Worm (Caenorhabditis elegans) whole organism, L4 larva: ENCODE results near the gene otpl-8.

Experiments
- D1046.2 ChIP-seq: fragments of 200-800 bp; sonication (Bioruptor generic); IDR thresholded peaks from 2 replicates; pipeline ENCODE4 v1.3.6; 2022; ENCODE audit warnings: missing genetic modification characterization, missing compliant biosample characterization
- F10B5.3 ChIP-seq: sonication (generic microtip); optimal IDR thresholded peaks from 2 replicates; lab custom pipeline; 2016; ENCODE audit warnings: mild to moderate bottlenecking, missing genetic modification characterization, missing compliant biosample characterization
- F49E8.2 ChIP-seq: sonication (generic microtip); optimal IDR thresholded peaks from 2 replicates; lab custom pipeline; 2016; ENCODE audit warnings: missing compliant biosample characterization, mild to moderate bottlenecking, missing genetic modification characterization, borderline replicate concordance
- R02D3.7 ChIP-seq: fragments of 150-350 bp; sonication (generic microtip); optimal IDR thresholded peaks from 3 replicates; lab custom pipeline; 2014; ENCODE audit warnings: missing biosample characterization, missing genetic modification characterization
- ZK337.2 ChIP-seq: fragments of 200-800 bp; sonication (Bioruptor generic); IDR thresholded peaks from 2 replicates; pipeline ENCODE4 v1.3.6; 2022; ENCODE audit warnings: missing genetic modification reagents, missing genetic modification characterization, missing compliant biosample characterization
- ZK546.5 ChIP-seq, 2 experiments: sonication (generic microtip); optimal IDR thresholded peaks; 2 replicates each; lab custom pipeline; 2017; ENCODE audit warnings: missing biosample characterization in 2 of 2, missing genetic modification characterization in 2 of 2
- aly-2 ChIP-seq: sonication (generic microtip); optimal IDR thresholded peaks from 2 replicates; lab custom pipeline; 2018; ENCODE audit warnings: missing biosample characterization, missing genetic modification characterization
- ceh-32 ChIP-seq: sonication (generic microtip); optimal IDR thresholded peaks from 2 replicates; lab custom pipeline; 2016; ENCODE audit warnings: mild to moderate bottlenecking, missing genetic modification characterization, missing compliant biosample characterization; ENCODE audit not compliant: poor library complexity
- ceh-82 ChIP-seq: sonication (generic microtip); optimal IDR thresholded peaks from 2 replicates; lab custom pipeline; 2017; ENCODE audit warnings: missing biosample characterization, missing genetic modification characterization
- ces-1 ChIP-seq: fragments of 150-350 bp; sonication (generic microtip); optimal IDR thresholded peaks from 4 replicates; lab custom pipeline; 2014; ENCODE audit warnings: missing biosample characterization, missing genetic modification reagents, missing genetic modification characterization
- daf-19 ChIP-seq: fragments of 200-800 bp; sonication (Bioruptor generic); conservative IDR thresholded peaks from 2 replicates; pipeline ENCODE4 v1.3.6; 2022; ENCODE audit warnings: missing genetic modification characterization, missing compliant biosample characterization
- dmd-8 ChIP-seq: fragments of 200-800 bp; sonication (Bioruptor generic); IDR thresholded peaks from 2 replicates; pipeline ENCODE4 v1.3.6; 2022; ENCODE audit warnings: missing genetic modification characterization, missing compliant biosample characterization
- dmd-9 ChIP-seq: fragments of 200-800 bp; sonication (Bioruptor generic); IDR thresholded peaks from 2 replicates; pipeline ENCODE4 v1.3.6; 2022; ENCODE audit warnings: missing genetic modification reagents, missing genetic modification characterization, missing compliant biosample characterization
- fkh-10 ChIP-seq: fragments of 150-350 bp; optimal IDR thresholded peaks from 2 replicates; lab custom pipeline; 2014; ENCODE audit warnings: missing biosample characterization, missing genetic modification reagents, missing genetic modification characterization
- fos-1 ChIP-seq: fragments of 150-350 bp; optimal IDR thresholded peaks from 2 replicates; lab custom pipeline; 2014; ENCODE audit warnings: missing biosample characterization, missing genetic modification characterization
- gei-8 ChIP-seq: fragments of 200-800 bp; sonication (Bioruptor generic); optimal IDR thresholded peaks from 2 replicates; lab custom pipeline; 2018; ENCODE audit warnings: mild to moderate bottlenecking, missing genetic modification characterization, missing compliant biosample characterization
- hif-1 ChIP-seq, 2 experiments: sonication (generic microtip); optimal IDR thresholded peaks; 2 replicates each; lab custom pipeline; 2016 to 2017; ENCODE audit warnings: missing compliant biosample characterization in 2 of 2, missing genetic modification characterization in 2 of 2, missing genetic modification reagents in 2 of 2, missing genotype in 2 of 2, mild to moderate bottlenecking in 1 of 2
- hmg-1.1 ChIP-seq: fragments of 200-800 bp; sonication (Bioruptor generic); IDR thresholded peaks from 2 replicates; pipeline ENCODE4 v1.3.6; 2022; ENCODE audit warnings: missing genetic modification reagents, missing genetic modification characterization, missing compliant biosample characterization
- jun-1 ChIP-seq: fragments of 150-350 bp; optimal IDR thresholded peaks from 2 replicates; lab custom pipeline; 2014; ENCODE audit warnings: missing biosample characterization, missing genetic modification reagents, missing genetic modification characterization
- lin-15B ChIP-seq: fragments of 150-350 bp; sonication (generic microtip); optimal IDR thresholded peaks from 3 replicates; lab custom pipeline; 2014; ENCODE audit warnings: missing biosample characterization, missing genetic modification characterization
- lin-29 ChIP-seq: fragments of 200-800 bp; sonication (Bioruptor generic); IDR thresholded peaks from 2 replicates; pipeline ENCODE4 v1.3.6; 2022; ENCODE audit warnings: missing genetic modification reagents, missing genetic modification characterization, missing compliant biosample characterization
- lin-38 ChIP-seq: fragments of 200-800 bp; sonication (Bioruptor generic); IDR thresholded peaks from 2 replicates; pipeline ENCODE4 v1.3.6; 2022; ENCODE audit warnings: missing genetic modification reagents, missing genetic modification characterization, missing compliant biosample characterization
- lsy-2 ChIP-seq, 2 experiments: fragments of 150-350 bp in 1 of 2; sonication (generic microtip) in 1 of 2; optimal IDR thresholded peaks; 2 replicates each; lab custom pipeline; 2014 to 2017; ENCODE audit warnings: missing biosample characterization in 2 of 2, missing genetic modification characterization in 2 of 2
- madf-5 ChIP-seq, 2 experiments: fragments of 200-800 bp; sonication (Bioruptor generic); IDR thresholded peaks; 2 replicates each; pipeline ENCODE4 v1.3.6; 2022; ENCODE audit warnings: missing compliant biosample characterization in 2 of 2, missing genetic modification characterization in 2 of 2
- mes-2 ChIP-seq: sonication (generic microtip); optimal IDR thresholded peaks from 2 replicates; lab custom pipeline; 2016; ENCODE audit warnings: missing genotype, mild to moderate bottlenecking, missing genetic modification characterization, missing compliant biosample characterization; ENCODE audit not compliant: poor library complexity, severe bottlenecking
- nhr-10 ChIP-seq: fragments of 150-350 bp; optimal IDR thresholded peaks from 2 replicates; lab custom pipeline; 2014; ENCODE audit warnings: missing biosample characterization, missing genetic modification characterization
- nhr-102 ChIP-seq: sonication (generic microtip); optimal IDR thresholded peaks from 2 replicates; lab custom pipeline; 2016; ENCODE audit warnings: mild to moderate bottlenecking, missing genetic modification characterization, moderate library complexity, missing compliant biosample characterization
- nhr-111 ChIP-seq: fragments of 200-800 bp; sonication (Bioruptor generic); optimal IDR thresholded peaks from 2 replicates; lab custom pipeline; 2018; ENCODE audit warnings: mild to moderate bottlenecking, missing genetic modification characterization, missing compliant biosample characterization
- nhr-237 ChIP-seq: sonication (generic microtip); optimal IDR thresholded peaks from 2 replicates; lab custom pipeline; 2017; ENCODE audit warnings: missing biosample characterization, missing genetic modification characterization
- nhr-28 ChIP-seq: fragments of 150-350 bp; optimal IDR thresholded peaks from 2 replicates; lab custom pipeline; 2014; ENCODE audit warnings: missing biosample characterization, missing genetic modification characterization
- pha-4 ChIP-seq, 2 experiments: fragments of 150-350 bp in 1 of 2; fragments of 200-800 bp in 1 of 2; sonication (Bioruptor generic) in 1 of 2; IDR thresholded peaks in 1 of 2; optimal IDR thresholded peaks in 1 of 2; 2 replicates each; pipeline versions ENCODE4 v1.3.6 to Lab custom; 2014 to 2022; ENCODE audit warnings: missing genetic modification characterization in 2 of 2, missing genetic modification reagents in 2 of 2, missing biosample characterization in 1 of 2, missing compliant biosample characterization in 1 of 2
- set-16 ChIP-seq: fragments of 200-800 bp; sonication (Bioruptor generic); IDR thresholded peaks from 2 replicates; pipeline ENCODE4 v1.3.6; 2022; ENCODE audit warnings: missing genetic modification reagents, missing genetic modification characterization, missing compliant biosample characterization
- spr-1 ChIP-seq: sonication (generic microtip); optimal IDR thresholded peaks from 2 replicates; lab custom pipeline; 2016; ENCODE audit warnings: mild to moderate bottlenecking, missing genetic modification characterization, missing compliant biosample characterization
- tag-97 ChIP-seq: fragments of 200-800 bp; sonication (Bioruptor generic); IDR thresholded peaks from 2 replicates; pipeline ENCODE4 v1.3.6; 2022; ENCODE audit warnings: missing genetic modification characterization, missing compliant biosample characterization
- tra-1 ChIP-seq: fragments of 200-800 bp; sonication (Bioruptor generic); IDR thresholded peaks from 2 replicates; pipeline ENCODE4 v1.3.6; 2022; ENCODE audit warnings: missing genetic modification reagents, missing genetic modification characterization, missing compliant biosample characterization
- unc-39 ChIP-seq: sonication (generic microtip); optimal IDR thresholded peaks from 2 replicates; lab custom pipeline; 2017; ENCODE audit warnings: missing biosample characterization, missing genetic modification characterization
- unc-62 ChIP-seq, 3 experiments: fragments of 150-350 bp in 1 of 3; sonication (generic microtip); optimal IDR thresholded peaks in 2 of 3; peaks in 1 of 3; 1 replicate in 1 of 3; 2 replicates in 2 of 3; lab custom pipeline; 2014 to 2017; ENCODE audit warnings: missing biosample characterization in 3 of 3, missing genetic modification characterization in 3 of 3, missing genetic modification reagents in 3 of 3, missing genotype in 1 of 3
- zfp-3 ChIP-seq: fragments of 200-800 bp; sonication (Bioruptor generic); conservative IDR thresholded peaks from 2 replicates; pipeline ENCODE4 v1.3.6; 2022; ENCODE audit warnings: missing genetic modification reagents, missing genetic modification characterization, missing compliant biosample characterization

The otpl-8 gene

DNA sequence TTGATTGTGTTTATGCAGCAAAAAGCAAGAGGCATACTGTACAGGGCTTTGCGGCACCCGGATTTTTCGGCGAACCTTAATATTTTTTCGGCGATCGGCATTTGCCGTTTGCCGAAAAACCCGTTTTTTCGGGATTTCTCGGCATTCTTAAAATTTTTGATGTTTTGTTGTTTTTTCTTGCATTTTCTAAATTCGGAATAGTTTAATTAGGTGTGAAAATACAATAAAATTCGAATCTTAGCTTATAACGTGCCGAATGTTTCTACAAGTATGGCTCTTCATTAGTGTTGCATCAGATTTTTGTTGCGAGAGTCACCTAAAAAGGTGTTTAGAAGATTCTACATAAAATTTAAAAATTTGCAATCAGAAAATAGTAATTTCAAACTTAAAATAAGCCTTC is 4.8 kb upstream of the otpl-8 start, which contains the start of gene C04B4.6:
TSS of gene C04B4.6 (minus strand) at position 101 of the 400 bp plus-strand sequence.
- TF ChIP-seq zfp-3 (GFP tag; lab: Robert Waterston, UW) (no peak), tra-1 (GFP tag; lab: Robert Waterston, UW) (no peak), ZK546.5 (tag; optimal IDR thresholded peaks at IDR 0.05; lab: Kevin White, UChicago) (no peak), lin-29 (GFP tag; lab: Robert Waterston, UW) (no peak), F49E8.2 (no peak), ZK337.2 (no peak), fkh-10 (GFP tag; lab: Kevin White, UChicago) (no peak), tag-97 (no peak), mes-2 (tag; lab: Kevin White, UChicago) (no peak), nhr-111 (GFP tag; lab: Kevin White, UChicago) (no peak), ceh-32 (tag; lab: Kevin White, UChicago) (no peak), pha-4 (GFP tag; IDR thresholded peaks at IDR 0.05; lab: Robert Waterston, UW) (no peak), pha-4 (tag; optimal IDR thresholded peaks at IDR 0.05; lab: Kevin White, UChicago) (no peak), ceh-82 (no peak), daf-19 (GFP tag; lab: Robert Waterston, UW) (no peak), aly-2 (tag; lab: Kevin White, UChicago) (no peak), lin-38 (no peak), madf-5 (GFP tag; IDR thresholded peaks at IDR 0.05; lab: Robert Waterston, UW) (no peak), lsy-2 (tag; optimal IDR thresholded peaks at IDR 0.05; lab: Kevin White, UChicago) (no peak)

DNA sequence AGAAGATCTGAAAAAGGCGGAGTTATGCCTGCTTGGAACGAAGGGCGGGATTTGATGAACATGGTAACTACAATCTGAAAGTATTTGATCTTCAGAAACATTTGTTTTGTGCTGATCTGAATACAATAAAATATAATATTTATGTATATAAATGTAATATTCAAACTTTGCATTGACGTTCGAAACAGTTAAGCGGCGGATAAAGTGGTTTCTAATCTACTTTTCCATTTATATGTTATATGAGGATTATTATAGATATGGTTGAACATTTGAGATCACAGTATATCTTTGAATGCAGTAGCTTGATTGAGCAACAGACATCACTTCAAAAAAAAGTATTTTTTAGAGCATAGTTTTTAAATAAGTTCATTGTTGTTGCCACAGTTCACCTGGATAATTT is 3.1 kb upstream of the otpl-8 start, which contains the start of gene H19J13.2:
TSS of gene H19J13.2 (minus strand) at position 101 of the 400 bp plus-strand sequence.
- TF ChIP-seq fkh-10 (GFP tag; lab: Kevin White, UChicago) (no peak), ces-1 (no peak), R02D3.7 (tag; lab: Kevin White, UChicago) (no peak), ZK546.5 (tag; optimal IDR thresholded peaks at IDR 0.05; lab: Kevin White, UChicago) (no peak), unc-62 (GFP tag; optimal IDR thresholded peaks at IDR 0.05 in 1 of 2; lab: Kevin White, UChicago) (no peak), unc-62 (tag; optimal IDR thresholded peaks at IDR 0.05; lab: Kevin White, UChicago) (no peak), nhr-10 (no peak), F10B5.3 (tag; lab: Kevin White, UChicago) (no peak), gei-8 (no peak), hmg-1.1 (GFP tag; lab: Robert Waterston, UW) (no peak), nhr-102 (no peak), D1046.2 (GFP tag; lab: Robert Waterston, UW) (no peak), dmd-9 (no peak), jun-1 (tag; lab: Kevin White, UChicago) (no peak), hif-1 (tag; optimal IDR thresholded peaks at IDR 0.05; lab: Kevin White, UChicago) (no peak), lin-15B (tag; lab: Kevin White, UChicago) (no peak), spr-1 (no peak), nhr-28 (tag; lab: Kevin White, UChicago) (no peak), nhr-237 (tag; lab: Kevin White, UChicago) (no peak), unc-39 (tag; lab: Kevin White, UChicago) (no peak), ceh-82 (no peak)

DNA sequence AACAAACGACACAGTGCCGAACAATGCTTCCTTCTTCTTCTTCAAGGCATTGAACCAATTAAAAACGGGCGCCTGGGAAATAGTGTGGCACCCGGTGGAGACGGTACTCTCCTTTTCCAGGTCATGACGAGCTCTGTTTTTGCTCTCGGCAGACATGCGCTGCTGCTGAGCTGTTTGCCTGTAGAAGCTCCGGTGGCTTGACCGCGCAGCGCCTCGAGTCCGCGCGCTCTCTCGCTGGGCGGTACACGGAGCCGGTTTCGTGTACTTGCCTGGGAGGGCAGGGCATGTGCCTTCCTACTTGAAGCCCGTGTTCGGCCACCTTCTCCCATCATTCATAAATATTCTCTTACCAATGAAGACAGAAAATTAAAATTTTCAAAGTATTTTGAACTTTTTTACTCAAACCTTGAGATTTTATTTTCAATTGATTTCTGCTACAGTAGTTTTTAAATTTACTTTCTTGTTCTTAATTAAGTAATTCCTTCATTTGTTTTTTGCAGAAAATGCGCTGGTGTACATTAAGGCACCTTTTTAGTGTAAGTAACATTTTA is 10.3 kb downstream of the otpl-8 start, which contains the start of gene E01G6.1:
TSS of gene E01G6.1 (plus strand) at position 501 of the 551 bp plus-strand sequence.
- peak; percentile 93 for TF ChIP-seq set-16 (GFP tag; lab: Robert Waterston, UW)
- no peak for TF ChIP-seq aly-2 (tag; lab: Kevin White, UChicago)
- 0 out of 2 replicates have a peak, but pooled peaks have one; percentile 37 for TF ChIP-seq dmd-8 (GFP tag; lab: Robert Waterston, UW)
- TF ChIP-seq fos-1 (tag; lab: Kevin White, UChicago) = no peak
